Fruit fly (Drosophila melanogaster): ENCODE results near the gene CG17637.
A peak's percentile ranks its signal among the peaks of the same experiment; 100 is the strongest.
"Not testable (repeated sequence)": the region's sequence is repeated elsewhere in the genome, so short reads cannot be mapped to it uniquely, and the experiment has no call there.

The CG17637 gene

dm6 chr3L:20493417-20494261 lies 10.3 kb upstream of the CG17637 start (continued):
- TF ChIP-seq br (GFP tag; optimal IDR thresholded peaks at IDR 0.05), result peak; percentile 88
- peak; percentile 63 for TF ChIP-seq dsf (GFP tag; optimal IDR thresholded peaks at IDR 0.05; ENCODE audit: borderline replicate concordance)
- TF ChIP-seq foxo (GFP tag; optimal IDR thresholded peaks at IDR 0.05), result peak; percentile 27 to 93
- TF ChIP-seq Dif (GFP tag; optimal IDR thresholded peaks at IDR 0.05; ENCODE audit: partially characterized antibody), result peak; percentile 34
- peak; percentile 98 for TF ChIP-seq psq (GFP tag; optimal IDR thresholded peaks at IDR 0.05)
- TF ChIP-seq GATAd (GFP tag; optimal IDR thresholded peaks at IDR 0.05), result no peak

dm6 chr3L:20494262-20494601 lies 9.8 kb upstream of the CG17637 start:
- TF ChIP-seq GATAd (GFP tag; optimal IDR thresholded peaks at IDR 0.05), result no peak
- no peak for TF ChIP-seq brk (GFP tag; optimal IDR thresholded peaks at IDR 0.05)
- TF ChIP-seq br (GFP tag; optimal IDR thresholded peaks at IDR 0.05), result no peak

- TF ChIP-seq Mio (GFP tag; optimal IDR thresholded peaks at IDR 0.05) (no peak), psq (GFP tag; optimal IDR thresholded peaks at IDR 0.05) (no peak), sv (GFP tag; optimal IDR thresholded peaks at IDR 0.05) (no peak), lola (GFP tag; optimal IDR thresholded peaks at IDR 0.05) (no peak), Rel (GFP tag; optimal IDR thresholded peaks at IDR 0.05) (no peak), Rel (tag; optimal IDR thresholded peaks at IDR 0.05) (peak; percentile 31), Hnf4 (GFP tag; optimal IDR thresholded peaks at IDR 0.05) (no peak), brk (GFP tag; optimal IDR thresholded peaks at IDR 0.05) (no peak)
Measured at dm6 chr3L:20494780-20495591, 9.0 kb upstream of the CG17637 start, which contains the start of gene ZnT77C. TSS of gene ZnT77C (minus strand) at chr3L:20494921.

- no peak for TF ChIP-seq dl (GFP tag; optimal IDR thresholded peaks at IDR 0.05; ENCODE audit: insufficient read depth in 1 of 2, partially characterized antibody in 2 of 2)
- no peak for TF ChIP-seq Dif (GFP tag; optimal IDR thresholded peaks at IDR 0.05; ENCODE audit: partially characterized antibody)
- peak; percentile 67 for TF ChIP-seq psq (GFP tag; optimal IDR thresholded peaks at IDR 0.05)
- no peak for TF ChIP-seq woc (GFP tag; optimal IDR thresholded peaks at IDR 0.05)
- peak; percentile 4 for TF ChIP-seq HLH106 (tag; optimal IDR thresholded peaks at IDR 0.05)
- TF ChIP-seq CG32264 (GFP tag; optimal IDR thresholded peaks at IDR 0.05), result no peak
- peak; percentile 25 for TF ChIP-seq fru (GFP tag; optimal IDR thresholded peaks at IDR 0.05)
- TF ChIP-seq h (GFP tag; optimal IDR thresholded peaks at IDR 0.05), result peak; percentile 24
- TF ChIP-seq CrebA (GFP tag; optimal IDR thresholded peaks at IDR 0.05; ENCODE audit: borderline replicate concordance), result no peak
- TF ChIP-seq ey (GFP tag; optimal IDR thresholded peaks at IDR 0.05), result no peak
- TF ChIP-seq Mio (GFP tag; optimal IDR thresholded peaks at IDR 0.05), result no peak
- TF ChIP-seq foxo (GFP tag; optimal IDR thresholded peaks at IDR 0.05), result peak in 1 of 2 experiments; percentile 37
- peak; percentile 18 for TF ChIP-seq Myc (optimal IDR thresholded peaks at IDR 0.05)
- TF ChIP-seq Rel (GFP tag; optimal IDR thresholded peaks at IDR 0.05), result no peak
- TF ChIP-seq Rel (tag; optimal IDR thresholded peaks at IDR 0.05), result peak; percentile 8
Measured at dm6 chr3L:20497124-20497996, 6.6 kb upstream of the CG17637 start, which contains the start of gene CG32425. TSS of gene CG32425 (plus strand) at chr3L:20497323.

- TF ChIP-seq Dfd (GFP tag; optimal IDR thresholded peaks at IDR 0.05) (peak; percentile 87), OdsH (GFP tag; optimal IDR thresholded peaks at IDR 0.05) (no peak), brk (GFP tag; optimal IDR thresholded peaks at IDR 0.05) (no peak), woc (GFP tag; optimal IDR thresholded peaks at IDR 0.05) (no peak)
Measured at dm6 chr3L:20498204-20498603, 5.8 kb upstream of the CG17637 start.

DNA sequence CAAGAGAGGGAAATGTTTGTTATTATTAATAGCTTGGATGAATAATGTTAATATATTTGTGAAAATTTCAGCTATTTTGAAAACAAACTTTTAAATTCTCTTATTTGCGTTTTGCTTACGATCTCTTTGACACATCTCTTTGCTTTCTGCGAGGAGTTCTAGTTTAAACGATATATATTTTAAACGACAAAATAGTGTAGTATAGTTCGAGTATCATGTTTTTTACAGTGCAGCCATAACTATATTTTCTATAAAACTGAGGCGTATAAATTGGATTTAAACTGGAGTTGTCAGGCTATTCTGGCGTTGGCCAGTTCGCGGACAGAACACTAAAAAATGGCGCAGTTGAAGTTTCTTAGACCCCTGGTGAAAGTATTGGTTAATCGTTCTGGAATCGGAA lies 4.5 kb upstream of the CG17637 start, which contains the start of gene CG18281:
TSS of gene CG18281 (plus strand) at position 301 of the 400 bp plus-strand sequence.
- not testable (repeated sequence) for TF ChIP-seq sage (GFP tag; optimal IDR thresholded peaks at IDR 0.05); psq (GFP tag; optimal IDR thresholded peaks at IDR 0.05); Myc (optimal IDR thresholded peaks at IDR 0.05)

Measured in whole organism, wandering third instar larva.